Fruit fly (Drosophila melanogaster) whole organism, embryonic: ENCODE results near the gene MED28.

ENCODE experiments used
- BtbVII ChIP-seq: fragments of 200-800 bp; sonication (Bioruptor generic); optimal IDR thresholded peaks from 3 replicates; lab custom pipeline; 2017; ENCODE audit warnings: missing biosample characterization, mild to moderate bottlenecking, missing genetic modification characterization
- CG11504 ChIP-seq: fragments of 200-800 bp; sonication (Bioruptor generic); optimal IDR thresholded peaks from 3 replicates; lab custom pipeline; 2019; ENCODE audit warnings: missing biosample characterization, mild to moderate bottlenecking, missing genetic modification characterization, moderate library complexity
- CG11696 ChIP-seq: fragments of 200-800 bp; sonication (Bioruptor generic); IDR thresholded peaks from 2 replicates; pipeline ENCODE4 v1.3.6; 2022; ENCODE audit warnings: missing biosample characterization, missing genetic modification characterization
- CG13894 ChIP-seq: fragments of 200-800 bp; sonication (Bioruptor generic); optimal IDR thresholded peaks from 3 replicates; lab custom pipeline; 2018; ENCODE audit warnings: missing biosample characterization, mild to moderate bottlenecking, missing genetic modification characterization, moderate library complexity
- CG1529 ChIP-seq: fragments of 200-800 bp; sonication (Bioruptor generic); optimal IDR thresholded peaks from 3 replicates; lab custom pipeline; 2018; ENCODE audit warnings: missing biosample characterization, missing genetic modification characterization
- CG1602 ChIP-seq: fragments of 200-800 bp; sonication (Bioruptor generic); optimal IDR thresholded peaks from 3 replicates; lab custom pipeline; 2016; ENCODE audit warnings: missing biosample characterization, missing genetic modification characterization
- CG17361 ChIP-seq: fragments of 200-800 bp; sonication (Bioruptor generic); IDR thresholded peaks from 3 replicates; pipeline ENCODE4 v1.3.6; 2022; ENCODE audit warnings: missing biosample characterization, missing genetic modification characterization
- CG17385 ChIP-seq: fragments of 200-800 bp; sonication (Bioruptor generic); optimal IDR thresholded peaks from 3 replicates; lab custom pipeline; 2018; ENCODE audit warnings: missing biosample characterization, mild to moderate bottlenecking, missing genetic modification characterization
- CG17612 ChIP-seq: fragments of 200-800 bp; sonication (Bioruptor generic); IDR thresholded peaks from 2 replicates; pipeline ENCODE4 v1.3.6; 2022; ENCODE audit warnings: missing biosample characterization, missing genetic modification characterization
- CG18011 ChIP-seq: fragments of 200-800 bp; sonication (Bioruptor generic); optimal IDR thresholded peaks from 2 replicates; lab custom pipeline; 2017; ENCODE audit warnings: missing biosample characterization, missing genetic modification characterization, mild to moderate bottlenecking, moderate library complexity, missing genotype
- CG2116 ChIP-seq: fragments of 200-800 bp; sonication (Bioruptor generic); optimal IDR thresholded peaks from 3 replicates; lab custom pipeline; 2018; ENCODE audit warnings: missing biosample characterization, mild to moderate bottlenecking, missing genetic modification characterization
- CG2678 ChIP-seq: fragments of 200-800 bp; sonication (Bioruptor generic); optimal IDR thresholded peaks from 3 replicates; lab custom pipeline; 2019; ENCODE audit warnings: missing biosample characterization, mild to moderate bottlenecking, missing genetic modification characterization, moderate library complexity
- CG32772 ChIP-seq: fragments of 200-800 bp; sonication (Bioruptor generic); IDR thresholded peaks from 2 replicates; pipeline ENCODE4 v1.3.6; 2022; ENCODE audit warnings: missing biosample characterization, missing genetic modification characterization
- CG4282 ChIP-seq: fragments of 200-800 bp; sonication (Bioruptor generic); optimal IDR thresholded peaks from 2 replicates; lab custom pipeline; 2016; ENCODE audit warnings: missing biosample characterization, missing genetic modification characterization
- CG6175 ChIP-seq: fragments of 200-800 bp; sonication (Bioruptor generic); IDR thresholded peaks from 3 replicates; pipeline ENCODE4 v1.3.6; 2022; ENCODE audit warnings: missing biosample characterization, missing genetic modification characterization
- CG6689 ChIP-seq: fragments of 200-800 bp; sonication (Bioruptor generic); IDR thresholded peaks from 2 replicates; pipeline ENCODE4 v1.3.6; 2022; ENCODE audit warnings: missing biosample characterization, missing genetic modification characterization
- CG6813 ChIP-seq: fragments of 200-800 bp; sonication (Bioruptor generic); optimal IDR thresholded peaks from 2 replicates; lab custom pipeline; 2017; ENCODE audit warnings: missing biosample characterization, missing genetic modification characterization, mild to moderate bottlenecking, moderate library complexity, missing genetic modification reagents
- CG7357 ChIP-seq: fragments of 200-800 bp; sonication (Bioruptor generic); IDR thresholded peaks from 3 replicates; pipeline ENCODE4 v1.3.6; 2022; ENCODE audit warnings: missing biosample characterization, missing genetic modification characterization
- CG7556 ChIP-seq: fragments of 200-800 bp; sonication (Bioruptor generic); optimal IDR thresholded peaks from 2 replicates; lab custom pipeline; 2017; ENCODE audit warnings: missing biosample characterization, mild to moderate bottlenecking, missing genetic modification characterization
- CG7839 ChIP-seq: fragments of 200-800 bp; sonication (Bioruptor generic); optimal IDR thresholded peaks from 3 replicates; lab custom pipeline; 2018; ENCODE audit warnings: missing biosample characterization, mild to moderate bottlenecking, missing genetic modification characterization, moderate library complexity
- CG7963 ChIP-seq: fragments of 200-800 bp; sonication (Bioruptor generic); IDR thresholded peaks from 3 replicates; pipeline ENCODE4 v1.3.6; 2022; ENCODE audit warnings: missing biosample characterization, missing genetic modification characterization; ENCODE audit not compliant: partially characterized antibody
- CG9609 ChIP-seq: fragments of 200-800 bp; sonication (Bioruptor generic); optimal IDR thresholded peaks from 3 replicates; lab custom pipeline; 2016; ENCODE audit warnings: missing biosample characterization, missing genetic modification characterization
- CG9727 ChIP-seq: fragments of 200-800 bp; sonication (Bioruptor generic); optimal IDR thresholded peaks from 3 replicates; lab custom pipeline; 2017; ENCODE audit warnings: missing biosample characterization, mild to moderate bottlenecking, missing genetic modification characterization
- CG9797 ChIP-seq: fragments of 200-800 bp; sonication (Bioruptor generic); optimal IDR thresholded peaks from 3 replicates; lab custom pipeline; 2018; ENCODE audit warnings: missing biosample characterization, mild to moderate bottlenecking, missing genetic modification characterization
- CG9876 ChIP-seq: fragments of 200-800 bp; sonication (Bioruptor generic); optimal IDR thresholded peaks from 2 replicates; lab custom pipeline; 2016; ENCODE audit warnings: missing biosample characterization, missing genetic modification characterization
- D19A ChIP-seq: fragments of 200-800 bp; optimal IDR thresholded peaks from 3 replicates; lab custom pipeline; 2019; ENCODE audit warnings: missing biosample characterization, mild to moderate bottlenecking, missing genetic modification characterization, moderate library complexity
- H15 ChIP-seq: fragments of 200-800 bp; sonication (Bioruptor generic); IDR thresholded peaks from 3 replicates; pipeline ENCODE4 v1.3.6; 2022; ENCODE audit warnings: missing biosample characterization, missing genetic modification characterization
- HLHmδ ChIP-seq: fragments of 200-800 bp; sonication (Bioruptor generic); optimal IDR thresholded peaks from 2 replicates; lab custom pipeline; 2018; ENCODE audit warnings: missing biosample characterization, mild to moderate bottlenecking, missing genetic modification characterization, moderate library complexity
- Hand ChIP-seq: fragments of 200-800 bp; sonication (Bioruptor generic); optimal IDR thresholded peaks from 2 replicates; lab custom pipeline; 2017; ENCODE audit warnings: mild to moderate bottlenecking, missing biosample characterization, missing genetic modification reagents, missing genetic modification characterization
- Hr39 ChIP-seq: fragments of >200 bp; optimal IDR thresholded peaks from 2 replicates; lab custom pipeline; 2017
- Hr78 ChIP-seq, 2 experiments: fragments of 200-800 bp in 1 of 2; fragments of >200 bp in 1 of 2; sonication (Bioruptor generic) in 1 of 2; optimal IDR thresholded peaks; 2 replicates each; lab custom pipeline; 2017 to 2019; ENCODE audit warnings: missing biosample characterization in 2 of 2, missing genetic modification characterization in 2 of 2, mild to moderate bottlenecking in 1 of 2, moderate library complexity in 1 of 2
- Lpt ChIP-seq: fragments of >200 bp; optimal IDR thresholded peaks from 2 replicates; lab custom pipeline; 2018; ENCODE audit warnings: missing biosample characterization, missing genetic modification characterization
- Mrtf ChIP-seq: fragments of 200-800 bp; sonication (Bioruptor generic); IDR thresholded peaks from 3 replicates; pipeline ENCODE4 v1.3.6; 2022; ENCODE audit warnings: missing biosample characterization, missing genetic modification characterization
- NC2α ChIP-seq: fragments of 200-800 bp; sonication (Bioruptor generic); optimal IDR thresholded peaks from 2 replicates; lab custom pipeline; 2016; ENCODE audit warnings: missing biosample characterization, missing genetic modification characterization
- Rx ChIP-seq: fragments of 200-800 bp; sonication (Bioruptor generic); IDR thresholded peaks from 2 replicates; pipeline ENCODE4 v1.3.6; 2022; ENCODE audit warnings: missing biosample characterization, missing genetic modification characterization
- Sox102F ChIP-seq: fragments of 200-800 bp; sonication (Bioruptor generic); optimal IDR thresholded peaks from 2 replicates; lab custom pipeline; 2018; ENCODE audit warnings: missing biosample characterization, mild to moderate bottlenecking, missing genetic modification characterization, moderate library complexity
- ab ChIP-seq: fragments of 200-800 bp; sonication (Bioruptor generic); optimal IDR thresholded peaks from 2 replicates; lab custom pipeline; 2016; ENCODE audit warnings: missing biosample characterization, missing genetic modification characterization
- bsh ChIP-seq, 2 experiments: fragments of 200-800 bp; sonication (Bioruptor generic); optimal IDR thresholded peaks; 2 replicates each; lab custom pipeline; 2017 to 2018; ENCODE audit warnings: mild to moderate bottlenecking in 2 of 2, missing biosample characterization in 2 of 2, missing genetic modification characterization in 2 of 2, moderate library complexity in 1 of 2
- cwo ChIP-seq: fragments of 200-800 bp; sonication (Bioruptor generic); optimal IDR thresholded peaks from 3 replicates; lab custom pipeline; 2017; ENCODE audit warnings: missing biosample characterization, missing genetic modification characterization, mild to moderate bottlenecking, moderate library complexity, missing genetic modification reagents
- disco-r ChIP-seq: fragments of 200-800 bp; sonication (Bioruptor generic); optimal IDR thresholded peaks from 2 replicates; lab custom pipeline; 2016; ENCODE audit warnings: missing biosample characterization, missing genetic modification characterization
- dm ChIP-seq: fragments of 200-800 bp; sonication (Bioruptor generic); optimal IDR thresholded peaks from 3 replicates; lab custom pipeline; 2016; ENCODE audit warnings: missing biosample characterization, missing genetic modification characterization
- eve ChIP-seq, 2 experiments: fragments of >200 bp; optimal IDR thresholded peaks; 2 replicates each; lab custom pipeline; 2017; ENCODE audit warnings: missing biosample characterization in 2 of 2, missing genetic modification characterization in 2 of 2
- fd96Cb ChIP-seq: fragments of 200-800 bp; sonication (Bioruptor generic); optimal IDR thresholded peaks from 2 replicates; lab custom pipeline; 2018; ENCODE audit warnings: missing biosample characterization, mild to moderate bottlenecking, missing genetic modification characterization, moderate library complexity
- gce ChIP-seq: fragments of 200-800 bp; sonication (Bioruptor generic); IDR thresholded peaks from 3 replicates; pipeline ENCODE4 v1.3.6; 2022; ENCODE audit warnings: missing biosample characterization, missing genetic modification characterization
- grn ChIP-seq: fragments of 200-800 bp; sonication (Bioruptor generic); optimal IDR thresholded peaks from 3 replicates; lab custom pipeline; 2017; ENCODE audit warnings: missing biosample characterization, missing genetic modification characterization
- maf-S ChIP-seq: fragments of 200-800 bp; sonication (Bioruptor generic); optimal IDR thresholded peaks from 2 replicates; lab custom pipeline; 2016; ENCODE audit warnings: missing biosample characterization, missing genetic modification characterization
- ranshi ChIP-seq: fragments of 200-800 bp; sonication (Bioruptor generic); IDR thresholded peaks from 2 replicates; pipeline ENCODE4 v1.3.6; 2022; ENCODE audit warnings: missing biosample characterization, missing genetic modification characterization
- tap ChIP-seq: fragments of 200-800 bp; optimal IDR thresholded peaks from 3 replicates; lab custom pipeline; 2019; ENCODE audit warnings: missing biosample characterization, mild to moderate bottlenecking, missing genetic modification characterization, moderate library complexity
- trh ChIP-seq: fragments of 200-800 bp; sonication (Bioruptor generic); optimal IDR thresholded peaks from 2 replicates; lab custom pipeline; 2016; ENCODE audit warnings: missing biosample characterization, missing genetic modification characterization
- wdn ChIP-seq: fragments of 200-800 bp; sonication (Bioruptor generic); IDR thresholded peaks from 2 replicates; pipeline ENCODE4 v1.3.6; 2022; ENCODE audit warnings: missing biosample characterization, missing genetic modification characterization

Gene MED28

DNA sequence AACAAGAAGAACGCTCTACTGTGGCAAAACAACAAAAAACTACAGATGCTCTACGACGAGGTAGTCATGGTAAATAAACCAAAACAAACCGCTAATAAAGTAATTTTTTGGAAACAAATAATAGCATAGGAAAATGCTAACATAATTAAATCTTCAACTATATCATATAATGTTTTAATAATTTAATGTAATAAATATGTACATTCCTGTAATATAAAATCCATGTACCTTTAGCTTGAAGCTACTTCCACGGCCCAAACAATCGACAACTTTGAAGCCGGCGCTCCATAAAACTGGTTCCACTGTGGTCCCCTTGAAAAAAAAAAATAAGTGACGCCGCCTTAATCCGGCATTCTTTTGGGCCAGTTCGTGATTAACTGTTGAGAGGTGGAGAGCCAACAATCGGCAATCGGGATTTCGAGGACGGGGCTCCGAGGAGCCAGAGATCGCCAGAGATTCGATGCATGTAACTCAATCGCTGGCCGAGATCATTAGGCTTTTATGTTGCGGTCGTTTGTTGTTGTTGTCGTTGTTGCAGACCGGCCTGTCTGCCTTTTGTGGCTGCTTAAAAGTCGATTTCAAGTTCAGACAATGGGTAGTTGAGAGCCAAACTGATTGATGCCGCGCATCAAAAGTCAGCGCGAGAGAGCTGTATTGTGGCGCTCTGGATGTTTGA is 14.0 kb upstream of the MED28 start (continued):
- TF ChIP-seq NC2α = no peak
- TF ChIP-seq Hr78 (GFP tag; optimal IDR thresholded peaks at IDR 0.05; lab: Kevin White, UChicago) = no peak
- no peak for TF ChIP-seq Lpt (GFP tag; lab: Kevin White, UChicago)
- no peak for TF ChIP-seq CG4282 (GFP tag; lab: Kevin White, UChicago)
- peak; percentile 27 for TF ChIP-seq CG6813 (GFP tag; lab: Kevin White, UChicago)
- peak; percentile 56 for TF ChIP-seq CG7839 (tag; lab: Kevin White, UChicago)
- peak; percentile 71 for TF ChIP-seq CG11504
- TF ChIP-seq disco-r (GFP tag; lab: Kevin White, UChicago) = no peak
- TF ChIP-seq Mrtf = no peak
- no peak for TF ChIP-seq CG1602 (GFP tag; lab: Kevin White, UChicago)
- TF ChIP-seq grn (GFP tag; lab: Kevin White, UChicago) = peak; percentile 75
- no peak for TF ChIP-seq ab
- TF ChIP-seq CG6175 (GFP tag; lab: Robert Waterston, UW) = no peak
- peak; percentile 53; the same call in 1 of the 2 replicates for TF ChIP-seq CG32772 (GFP tag; lab: Robert Waterston, UW)
- TF ChIP-seq tap (tag; lab: Kevin White, UChicago) = peak; percentile 42
- TF ChIP-seq D19A (tag; lab: Kevin White, UChicago) = peak; percentile 76
- no peak for TF ChIP-seq CG7963 (GFP tag; lab: Robert Waterston, UW)
- TF ChIP-seq CG1529 (GFP tag; lab: Kevin White, UChicago) = no peak
- TF ChIP-seq CG2116 (GFP tag; lab: Kevin White, UChicago) = no peak
- TF ChIP-seq CG11696 = no peak
- no peak for TF ChIP-seq CG9797 (GFP tag; lab: Kevin White, UChicago)
- peak; percentile 40; the same call in 1 of the 3 replicates for TF ChIP-seq H15 (GFP tag; lab: Robert Waterston, UW)
- TF ChIP-seq Sox102F (GFP tag; lab: Kevin White, UChicago) = peak; percentile 34
- peak; percentile 44; the same call in 1 of the 2 replicates for TF ChIP-seq wdn (GFP tag; lab: Robert Waterston, UW)
- peak; percentile 7 for TF ChIP-seq fd96Cb (tag; lab: Kevin White, UChicago)
- TF ChIP-seq dm = no peak
- no peak for TF ChIP-seq CG9876 (GFP tag; lab: Kevin White, UChicago)
- TF ChIP-seq CG13894 = no peak
- TF ChIP-seq cwo (GFP tag; lab: Kevin White, UChicago) = peak; percentile 51
- no peak for TF ChIP-seq trh (GFP tag; lab: Kevin White, UChicago)
- TF ChIP-seq CG17385 = peak; percentile 46
- TF ChIP-seq HLHmδ (GFP tag; lab: Kevin White, UChicago) = no peak
- no peak for TF ChIP-seq CG9609 (GFP tag; lab: Kevin White, UChicago)
- TF ChIP-seq CG7556 (GFP tag; lab: Kevin White, UChicago) = peak; percentile 49
- TF ChIP-seq CG6689 (GFP tag; lab: Robert Waterston, UW) = peak; percentile 55
- TF ChIP-seq Hr39 (lab: Kevin White, UChicago) = no peak
- peak in 1 of 2 experiments; percentile 53 for TF ChIP-seq eve (GFP tag; optimal IDR thresholded peaks at IDR 0.05; lab: Kevin White, UChicago)
- no peak for TF ChIP-seq maf-S
- TF ChIP-seq BtbVII = no peak
- no peak for TF ChIP-seq gce
- no peak for TF ChIP-seq Rx (GFP tag; lab: Robert Waterston, UW)
- no peak for TF ChIP-seq CG18011 (GFP tag; lab: Kevin White, UChicago)
- TF ChIP-seq CG17361 (GFP tag; lab: Robert Waterston, UW) = peak; percentile 63
- TF ChIP-seq CG17612 (GFP tag; lab: Robert Waterston, UW) = no peak
- 0 out of 2 replicates have a peak, but pooled peaks have one; percentile 19 for TF ChIP-seq ranshi (GFP tag; lab: Robert Waterston, UW)
- TF ChIP-seq CG7357 (GFP tag; lab: Robert Waterston, UW) = no peak
- TF ChIP-seq CG9727 (GFP tag; lab: Kevin White, UChicago) = peak; percentile 18
- TF ChIP-seq bsh (GFP tag; optimal IDR thresholded peaks at IDR 0.05; lab: Kevin White, UChicago) = peak; percentile 43 to 78
- TF ChIP-seq CG2678 = peak; percentile 80
- TF ChIP-seq Hand = no peak
